Fruit fly (Drosophila melanogaster) whole organism, embryonic: ENCODE data around the gene CG8671.

Experiments
- Atf6 ChIP-seq: fragments of 200-800 bp; sonication (Bioruptor generic); IDR thresholded peaks from 2 replicates; pipeline ENCODE4 v1.3.6; 2022; ENCODE audit warnings: missing biosample characterization, missing genetic modification characterization
- Bdp1 ChIP-seq: fragments of 200-800 bp; sonication (Bioruptor generic); optimal IDR thresholded peaks from 3 replicates; lab custom pipeline; 2016; ENCODE audit warnings: missing biosample characterization, missing genetic modification characterization
- BtbVII ChIP-seq: fragments of 200-800 bp; sonication (Bioruptor generic); optimal IDR thresholded peaks from 3 replicates; lab custom pipeline; 2017; ENCODE audit warnings: missing biosample characterization, mild to moderate bottlenecking, missing genetic modification characterization
- Bteb2 ChIP-seq: fragments of 200-800 bp; sonication (Bioruptor generic); optimal IDR thresholded peaks from 2 replicates; lab custom pipeline; 2016; ENCODE audit warnings: missing biosample characterization, missing genetic modification characterization
- CG10209 ChIP-seq: fragments of 200-800 bp; sonication (Bioruptor generic); optimal IDR thresholded peaks from 3 replicates; lab custom pipeline; 2017; ENCODE audit warnings: missing biosample characterization, mild to moderate bottlenecking, missing genetic modification characterization, missing genetic modification reagents
- CG10267 ChIP-seq: fragments of 200-800 bp; sonication (Bioruptor generic); optimal IDR thresholded peaks from 2 replicates; lab custom pipeline; 2018; ENCODE audit warnings: missing biosample characterization, mild to moderate bottlenecking, missing genetic modification characterization, moderate library complexity
- CG10565 ChIP-seq: fragments of 200-800 bp; sonication (Bioruptor generic); optimal IDR thresholded peaks from 3 replicates; lab custom pipeline; 2016; ENCODE audit warnings: missing biosample characterization, mild to moderate bottlenecking, missing genetic modification characterization
- CG11560 ChIP-seq: fragments of 200-800 bp; sonication (Bioruptor generic); IDR thresholded peaks from 3 replicates; pipeline ENCODE4 v1.3.6; 2022; ENCODE audit warnings: missing biosample characterization, missing genetic modification characterization
- CG11723 ChIP-seq: fragments of 200-800 bp; sonication (Bioruptor generic); optimal IDR thresholded peaks from 2 replicates; lab custom pipeline; 2017; ENCODE audit warnings: missing biosample characterization, mild to moderate bottlenecking, missing genetic modification characterization
- CG13424 ChIP-seq: fragments of 200-800 bp; sonication (Bioruptor generic); optimal IDR thresholded peaks from 2 replicates; lab custom pipeline; 2019; ENCODE audit warnings: missing biosample characterization, mild to moderate bottlenecking, missing genetic modification characterization, moderate library complexity
- CG14441 ChIP-seq: fragments of 200-800 bp; sonication (Bioruptor generic); IDR thresholded peaks from 2 replicates; pipeline ENCODE4 v1.3.6; 2022; ENCODE audit warnings: missing biosample characterization, missing genetic modification characterization
- CG1647 ChIP-seq: fragments of 200-800 bp; sonication (Bioruptor generic); optimal IDR thresholded peaks from 3 replicates; lab custom pipeline; 2016; ENCODE audit warnings: missing biosample characterization, missing genetic modification characterization
- CG17359 ChIP-seq: fragments of 200-800 bp; sonication (Bioruptor generic); optimal IDR thresholded peaks from 3 replicates; lab custom pipeline; 2018; ENCODE audit warnings: missing biosample characterization, mild to moderate bottlenecking, missing genetic modification characterization, moderate library complexity
- CG17568 ChIP-seq: fragments of 200-800 bp; sonication (Bioruptor generic); optimal IDR thresholded peaks from 2 replicates; lab custom pipeline; 2018; ENCODE audit warnings: missing biosample characterization, mild to moderate bottlenecking, missing genetic modification characterization, moderate library complexity
- CG17802 ChIP-seq: fragments of 200-800 bp; sonication (Bioruptor generic); optimal IDR thresholded peaks from 2 replicates; lab custom pipeline; 2018; ENCODE audit warnings: missing biosample characterization, mild to moderate bottlenecking, missing genetic modification characterization, moderate library complexity
- CG18599 ChIP-seq: fragments of 200-800 bp; sonication (Bioruptor generic); optimal IDR thresholded peaks from 3 replicates; lab custom pipeline; 2017; ENCODE audit warnings: missing biosample characterization, missing genetic modification characterization, mild to moderate bottlenecking, moderate library complexity, missing genetic modification reagents
- CG2129 ChIP-seq: fragments of 200-800 bp; sonication (Bioruptor generic); IDR thresholded peaks from 2 replicates; pipeline ENCODE4 v1.3.6; 2022; ENCODE audit warnings: missing biosample characterization, missing genetic modification characterization; ENCODE audit not compliant: partially characterized antibody
- CG2889 ChIP-seq: fragments of 200-800 bp; sonication (Bioruptor generic); IDR thresholded peaks from 3 replicates; pipeline ENCODE4 v1.3.6; 2022; ENCODE audit warnings: missing biosample characterization, missing genetic modification characterization
- CG3281 ChIP-seq: fragments of 200-800 bp; sonication (Bioruptor generic); optimal IDR thresholded peaks from 3 replicates; lab custom pipeline; 2017; ENCODE audit warnings: missing biosample characterization, mild to moderate bottlenecking, missing genetic modification characterization
- CG4282 ChIP-seq: fragments of 200-800 bp; sonication (Bioruptor generic); optimal IDR thresholded peaks from 2 replicates; lab custom pipeline; 2016; ENCODE audit warnings: missing biosample characterization, missing genetic modification characterization
- CG4424 ChIP-seq: fragments of 200-800 bp; sonication (Bioruptor generic); optimal IDR thresholded peaks from 3 replicates; lab custom pipeline; 2016; ENCODE audit warnings: missing biosample characterization, missing genetic modification characterization
- CG5953 ChIP-seq: fragments of 200-800 bp; sonication (Bioruptor generic); IDR thresholded peaks from 2 replicates; pipeline ENCODE4 v1.3.6; 2022; ENCODE audit warnings: missing biosample characterization, missing genetic modification characterization
- CG6813 ChIP-seq: fragments of 200-800 bp; sonication (Bioruptor generic); optimal IDR thresholded peaks from 2 replicates; lab custom pipeline; 2017; ENCODE audit warnings: missing biosample characterization, missing genetic modification characterization, mild to moderate bottlenecking, moderate library complexity, missing genetic modification reagents
- CG7839 ChIP-seq: fragments of 200-800 bp; sonication (Bioruptor generic); optimal IDR thresholded peaks from 3 replicates; lab custom pipeline; 2018; ENCODE audit warnings: missing biosample characterization, mild to moderate bottlenecking, missing genetic modification characterization, moderate library complexity
- CoRest ChIP-seq: fragments of 200-800 bp; sonication (Bioruptor generic); optimal IDR thresholded peaks from 3 replicates; lab custom pipeline; 2018; ENCODE audit warnings: missing biosample characterization, mild to moderate bottlenecking, missing genetic modification characterization, moderate library complexity
- D ChIP-seq, 2 experiments: fragments of 200-800 bp in 1 of 2; fragments of >200 bp in 1 of 2; sonication (Bioruptor generic) in 1 of 2; optimal IDR thresholded peaks; 2 replicates in 1 of 2; 3 replicates in 1 of 2; lab custom pipeline; 2017; ENCODE audit warnings: mild to moderate bottlenecking in 1 of 2, missing biosample characterization in 1 of 2, missing genetic modification characterization in 1 of 2, missing genetic modification reagents in 1 of 2
- D19A ChIP-seq: fragments of 200-800 bp; optimal IDR thresholded peaks from 3 replicates; lab custom pipeline; 2019; ENCODE audit warnings: missing biosample characterization, mild to moderate bottlenecking, missing genetic modification characterization, moderate library complexity
- ERR ChIP-seq: fragments of 200-800 bp; sonication (Bioruptor generic); optimal IDR thresholded peaks from 2 replicates; lab custom pipeline; 2016; ENCODE audit warnings: missing biosample characterization, missing genetic modification characterization
- HmgZ ChIP-seq: fragments of 200-800 bp; sonication (Bioruptor generic); optimal IDR thresholded peaks from 2 replicates; lab custom pipeline; 2018; ENCODE audit warnings: missing biosample characterization, mild to moderate bottlenecking, missing genetic modification characterization
- Hr39 ChIP-seq: fragments of >200 bp; optimal IDR thresholded peaks from 2 replicates; lab custom pipeline; 2017
- Hr78 ChIP-seq, 2 experiments: fragments of 200-800 bp in 1 of 2; fragments of >200 bp in 1 of 2; sonication (Bioruptor generic) in 1 of 2; optimal IDR thresholded peaks; 2 replicates each; lab custom pipeline; 2017 to 2019; ENCODE audit warnings: missing biosample characterization in 2 of 2, missing genetic modification characterization in 2 of 2, mild to moderate bottlenecking in 1 of 2, moderate library complexity in 1 of 2
- NfI ChIP-seq: fragments of 200-800 bp; sonication (Bioruptor generic); optimal IDR thresholded peaks from 3 replicates; lab custom pipeline; 2018; ENCODE audit warnings: missing biosample characterization, mild to moderate bottlenecking, missing genetic modification characterization, moderate library complexity
- Scr ChIP-seq: fragments of 200-800 bp; sonication (Bioruptor generic); IDR thresholded peaks from 2 replicates; pipeline ENCODE4 v1.3.6; 2022; ENCODE audit warnings: missing biosample characterization, missing genetic modification characterization; ENCODE audit not compliant: partially characterized antibody
- Tbp ChIP-seq: fragments of >200 bp; optimal IDR thresholded peaks from 2 replicates; lab custom pipeline; 2018; ENCODE audit warnings: missing biosample characterization, missing genetic modification characterization
- Trl ChIP-seq, 3 experiments: fragments of >200 bp in 2 of 3; fragments of 200-800 bp in 1 of 3; sonication (Bioruptor generic) in 1 of 3; optimal IDR thresholded peaks; 2 replicates in 1 of 3; 3 replicates in 2 of 3; lab custom pipeline; 2016 to 2017; ENCODE audit warnings: missing biosample characterization in 1 of 3, missing genetic modification characterization in 1 of 3
- btn ChIP-seq: fragments of 200-800 bp; sonication (Bioruptor generic); optimal IDR thresholded peaks from 2 replicates; lab custom pipeline; 2016; ENCODE audit warnings: missing biosample characterization, missing genetic modification characterization
- dysf ChIP-seq: fragments of 200-800 bp; sonication (Bioruptor generic); IDR thresholded peaks from 3 replicates; pipeline ENCODE4 v1.3.6; 2022; ENCODE audit warnings: missing biosample characterization, missing genetic modification characterization
- fd96Cb ChIP-seq: fragments of 200-800 bp; sonication (Bioruptor generic); optimal IDR thresholded peaks from 2 replicates; lab custom pipeline; 2018; ENCODE audit warnings: missing biosample characterization, mild to moderate bottlenecking, missing genetic modification characterization, moderate library complexity
- gsb-n ChIP-seq: fragments of 200-800 bp; sonication (Bioruptor generic); optimal IDR thresholded peaks from 3 replicates; lab custom pipeline; 2018; ENCODE audit warnings: missing biosample characterization, mild to moderate bottlenecking, missing genetic modification characterization
- lola ChIP-seq, 3 experiments: fragments of >200 bp in 2 of 3; fragments of 200-800 bp in 1 of 3; sonication (Bioruptor generic) in 1 of 3; optimal IDR thresholded peaks; 2 replicates each; lab custom pipeline; 2017 to 2019; ENCODE audit warnings: missing biosample characterization in 3 of 3, missing genetic modification characterization in 3 of 3, mild to moderate bottlenecking in 1 of 3, moderate library complexity in 1 of 3
- maf-S ChIP-seq: fragments of 200-800 bp; sonication (Bioruptor generic); optimal IDR thresholded peaks from 2 replicates; lab custom pipeline; 2016; ENCODE audit warnings: missing biosample characterization, missing genetic modification characterization
- pzg ChIP-seq: fragments of 200-800 bp; sonication (Bioruptor generic); optimal IDR thresholded peaks from 3 replicates; lab custom pipeline; 2018; ENCODE audit warnings: missing biosample characterization, mild to moderate bottlenecking, missing genetic modification characterization, moderate library complexity
- sima ChIP-seq: fragments of 200-800 bp; sonication (Bioruptor generic); optimal IDR thresholded peaks from 2 replicates; lab custom pipeline; 2016; ENCODE audit warnings: missing biosample characterization, missing genetic modification characterization
- tin ChIP-seq: fragments of 200-800 bp; sonication (Bioruptor generic); optimal IDR thresholded peaks from 3 replicates; lab custom pipeline; 2016; ENCODE audit warnings: missing biosample characterization, missing genetic modification characterization
- tll ChIP-seq, 2 experiments: fragments of 200-800 bp in 1 of 2; fragments of >200 bp in 1 of 2; sonication (Bioruptor generic) in 1 of 2; optimal IDR thresholded peaks; 2 replicates each; lab custom pipeline; 2017 to 2019; ENCODE audit warnings: missing biosample characterization in 2 of 2, missing genetic modification characterization in 2 of 2, mild to moderate bottlenecking in 1 of 2, moderate library complexity in 1 of 2
- unpg ChIP-seq: fragments of 200-800 bp; sonication (Bioruptor generic); optimal IDR thresholded peaks from 3 replicates; lab custom pipeline; 2018; ENCODE audit warnings: missing biosample characterization, mild to moderate bottlenecking, missing genetic modification characterization, moderate library complexity
- usp ChIP-seq: fragments of >200 bp; optimal IDR thresholded peaks from 2 replicates; lab custom pipeline; 2017; ENCODE audit warnings: missing biosample characterization, missing genetic modification characterization
- wor ChIP-seq: fragments of 200-800 bp; sonication (Bioruptor generic); IDR thresholded peaks from 2 replicates; pipeline ENCODE4 v1.3.6; 2022; ENCODE audit warnings: missing biosample characterization, missing genetic modification characterization

Gene CG8671

dm6 chr2L:21263470-21264146 is 852 bp downstream of the CG8671 start:
- peak; percentile 27 for TF ChIP-seq CG4282 (GFP tag; lab: Kevin White, UChicago)
- no peak for TF ChIP-seq Trl (optimal IDR thresholded peaks at IDR 0.05; lab: Kevin White, UChicago)
- TF ChIP-seq Trl (GFP tag; optimal IDR thresholded peaks at IDR 0.05; lab: Kevin White, UChicago), result peak; percentile 19
- TF ChIP-seq tll (GFP tag; optimal IDR thresholded peaks at IDR 0.05; lab: Kevin White, UChicago), result peak in 1 of 2 experiments; percentile 45
- peak; percentile 25 for TF ChIP-seq CG7839 (tag; lab: Kevin White, UChicago)
- peak; percentile 61 for TF ChIP-seq CG17802
- no peak for TF ChIP-seq Bteb2 (GFP tag; lab: Kevin White, UChicago)
- TF ChIP-seq CG10209 (GFP tag; lab: Kevin White, UChicago), result peak; percentile 55
- peak; percentile 42 for TF ChIP-seq CG10267 (tag; lab: Kevin White, UChicago)
- no peak for TF ChIP-seq CG2129
- TF ChIP-seq CG13424, result peak; percentile 6
- peak; percentile 47 for TF ChIP-seq gsb-n
- 0 out of 2 replicates have a peak, but pooled peaks have one; percentile 7 for TF ChIP-seq Scr (GFP tag; lab: Robert Waterston, UW)
- peak; percentile 23 for TF ChIP-seq CG6813
- TF ChIP-seq ERR (GFP tag; lab: Kevin White, UChicago), result no peak
- peak; percentile 12 for TF ChIP-seq CG17568
- TF ChIP-seq btn (GFP tag; lab: Kevin White, UChicago), result no peak
- TF ChIP-seq wor, result no peak
- peak; percentile 92 for TF ChIP-seq D19A
- TF ChIP-seq CG4424, result peak; percentile 36
- no peak for TF ChIP-seq CG2889 (GFP tag; lab: Robert Waterston, UW)
- TF ChIP-seq CG3281 (GFP tag; lab: Kevin White, UChicago), result peak; percentile 37
- peak; percentile 10 for TF ChIP-seq CG11723 (GFP tag; lab: Kevin White, UChicago)
- no peak for TF ChIP-seq NfI
- TF ChIP-seq sima (GFP tag; lab: Kevin White, UChicago), result peak; percentile 18
- peak; percentile 47; the same call in 1 of the 2 replicates for TF ChIP-seq CG14441
- TF ChIP-seq CG18599 (GFP tag; lab: Kevin White, UChicago), result no peak
- TF ChIP-seq pzg (GFP tag; lab: Kevin White, UChicago), result peak; percentile 21
- TF ChIP-seq CG1647 (GFP tag; lab: Kevin White, UChicago), result no peak
- TF ChIP-seq D (optimal IDR thresholded peaks at IDR 0.05; lab: Kevin White, UChicago), result no peak
- TF ChIP-seq D (GFP tag; optimal IDR thresholded peaks at IDR 0.05; lab: Kevin White, UChicago), result peak; percentile 22
- TF ChIP-seq fd96Cb, result peak; percentile 22
- TF ChIP-seq lola (GFP tag; optimal IDR thresholded peaks at IDR 0.05; lab: Kevin White, UChicago), result peak in 1 of 3 experiments; percentile 1
- peak; percentile 43; the same call in 1 of the 2 replicates for TF ChIP-seq Atf6 (GFP tag; lab: Robert Waterston, UW)
- no peak for TF ChIP-seq dysf
- no peak for TF ChIP-seq tin
- TF ChIP-seq Hr39 (lab: Kevin White, UChicago), result no peak
- TF ChIP-seq BtbVII, result no peak
- TF ChIP-seq HmgZ (tag; lab: Kevin White, UChicago), result peak; percentile 2
- no peak for TF ChIP-seq CG11560 (tag; lab: Robert Waterston, UW)
- TF ChIP-seq CG17359, result no peak
- TF ChIP-seq unpg (GFP tag; lab: Kevin White, UChicago), result peak; percentile 51
- TF ChIP-seq CoRest, result no peak
- no peak for TF ChIP-seq CG10565 (GFP tag; lab: Kevin White, UChicago)
- no peak for TF ChIP-seq Bdp1
- TF ChIP-seq maf-S (GFP tag; lab: Kevin White, UChicago), result no peak
- no peak for TF ChIP-seq usp (GFP tag; lab: Kevin White, UChicago)
- no peak for TF ChIP-seq Tbp (GFP tag; lab: Kevin White, UChicago)
- no peak for TF ChIP-seq CG5953 (GFP tag; lab: Robert Waterston, UW)
- TF ChIP-seq Hr78 (GFP tag; optimal IDR thresholded peaks at IDR 0.05; lab: Kevin White, UChicago), result no peak
